Worm (Caenorhabditis elegans) whole organism, midembryonic: ENCODE results near the gene ZK1320.13.

Experiments used
- T22C8.4 ChIP-seq: fragments of 200-800 bp; sonication (Bioruptor generic); IDR thresholded peaks from 2 replicates; pipeline ENCODE4 v1.3.6; 2022; ENCODE audit warnings: missing genetic modification characterization, missing compliant biosample characterization
- cog-1 ChIP-seq: sonication (generic microtip); optimal IDR thresholded peaks from 2 replicates; lab custom pipeline; 2016; ENCODE audit warnings: missing genetic modification characterization, missing compliant biosample characterization
- flt-1 ChIP-seq: fragments of 200-800 bp; sonication (Bioruptor generic); IDR thresholded peaks from 2 replicates; pipeline ENCODE4 v1.3.6; 2022; ENCODE audit warnings: missing genetic modification characterization, missing compliant biosample characterization
- klf-2 ChIP-seq: fragments of 200-800 bp; sonication (Bioruptor generic); conservative IDR thresholded peaks from 2 replicates; pipeline ENCODE4 v1.3.6; 2022; ENCODE audit warnings: missing genetic modification reagents, missing genetic modification characterization, missing compliant biosample characterization
- med-1 ChIP-seq: sonication (generic microtip); optimal IDR thresholded peaks from 2 replicates; lab custom pipeline; 2017; ENCODE audit warnings: missing genetic modification characterization, mild to moderate bottlenecking, missing compliant biosample characterization, antibody characterized with exemption, missing genetic modification reagents; ENCODE audit not compliant: insufficient read depth
- ref-1 ChIP-seq: fragments of 200-800 bp; sonication (Bioruptor generic); conservative IDR thresholded peaks from 2 replicates; pipeline ENCODE4 v1.3.6; 2022; ENCODE audit warnings: missing genetic modification reagents, missing genetic modification characterization, missing compliant biosample characterization
- tab-1 ChIP-seq: fragments of 200-800 bp; sonication (Bioruptor generic); IDR thresholded peaks from 2 replicates; pipeline ENCODE4 v1.3.6; 2022; ENCODE audit warnings: missing genetic modification characterization, missing compliant biosample characterization
- ztf-23 ChIP-seq: fragments of 200-800 bp; sonication (Bioruptor generic); IDR thresholded peaks from 2 replicates; pipeline ENCODE4 v1.3.6; 2022; ENCODE audit warnings: missing genetic modification reagents, missing genetic modification characterization, missing compliant biosample characterization
- ztf-29 ChIP-seq: fragments of 200-800 bp; sonication (Bioruptor generic); IDR thresholded peaks from 2 replicates; pipeline ENCODE4 v1.3.6; 2022; ENCODE audit warnings: missing genetic modification reagents, missing genetic modification characterization, missing compliant biosample characterization

The ZK1320.13 gene

DNA sequence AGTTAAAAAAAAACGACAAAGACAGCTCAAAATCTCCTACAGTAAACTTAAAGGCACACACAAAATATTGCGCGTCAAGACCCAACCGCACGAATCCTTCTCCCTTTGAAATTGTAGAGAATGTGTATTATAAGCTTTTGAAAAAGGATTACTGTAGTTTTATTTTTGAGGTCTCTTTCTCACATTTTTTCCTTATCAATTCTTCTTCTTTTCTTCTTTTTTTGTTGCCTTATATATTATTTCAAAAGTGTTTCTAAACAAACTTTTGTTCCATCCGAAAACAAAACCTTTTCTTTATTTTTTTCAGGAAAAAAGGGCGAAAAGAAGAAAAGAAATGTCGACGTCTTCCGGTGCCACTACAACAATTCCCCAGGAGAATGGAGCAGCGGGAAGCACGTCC lies at the start of gene ZK1320.13:
TSS of gene ZK1320.13 (plus strand) at position 301 of the 400 bp plus-strand sequence.
- TF ChIP-seq ztf-23 (no peak), tab-1 (GFP tag; lab: Robert Waterston, UW) (no peak), ztf-29 (GFP tag; lab: Robert Waterston, UW) (no peak), klf-2 (GFP tag; lab: Robert Waterston, UW) (no peak), ref-1 (GFP tag; lab: Robert Waterston, UW) (no peak), cog-1 (no peak), flt-1 (GFP tag; lab: Robert Waterston, UW) (no peak), T22C8.4 (GFP tag; lab: Robert Waterston, UW) (no peak), med-1 (no peak)

DNA sequence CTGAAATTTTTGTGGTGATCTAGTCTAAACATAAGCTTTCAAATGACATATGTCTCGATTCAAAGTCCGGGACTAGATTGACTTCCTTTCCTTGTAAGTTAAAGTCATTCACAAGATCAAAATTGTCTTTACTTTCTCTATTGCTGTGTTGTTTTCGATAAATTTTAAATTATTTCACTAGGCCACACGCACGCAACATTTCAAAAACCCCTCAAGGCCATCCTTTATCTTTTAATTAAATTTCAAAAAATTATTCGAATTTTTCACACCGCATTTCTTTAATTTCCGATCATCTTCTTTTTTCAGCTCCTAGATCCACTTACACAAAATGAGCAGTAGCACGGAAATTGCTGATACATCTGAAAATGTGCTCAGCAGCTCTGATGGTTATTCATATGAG lies 44.3 kb upstream of the ZK1320.13 start, which contains the start of gene ZK1307.7:
TSS of gene ZK1307.7 (plus strand) at position 301 of the 400 bp plus-strand sequence.
- no peak for TF ChIP-seq med-1
- no peak for TF ChIP-seq flt-1 (GFP tag; lab: Robert Waterston, UW)
- TF ChIP-seq ztf-23 = no peak
- TF ChIP-seq ztf-29 (GFP tag; lab: Robert Waterston, UW) = no peak
- TF ChIP-seq T22C8.4 (GFP tag; lab: Robert Waterston, UW) = no peak
- TF ChIP-seq tab-1 (GFP tag; lab: Robert Waterston, UW) = no peak
- no peak for TF ChIP-seq klf-2 (GFP tag; lab: Robert Waterston, UW)

DNA sequence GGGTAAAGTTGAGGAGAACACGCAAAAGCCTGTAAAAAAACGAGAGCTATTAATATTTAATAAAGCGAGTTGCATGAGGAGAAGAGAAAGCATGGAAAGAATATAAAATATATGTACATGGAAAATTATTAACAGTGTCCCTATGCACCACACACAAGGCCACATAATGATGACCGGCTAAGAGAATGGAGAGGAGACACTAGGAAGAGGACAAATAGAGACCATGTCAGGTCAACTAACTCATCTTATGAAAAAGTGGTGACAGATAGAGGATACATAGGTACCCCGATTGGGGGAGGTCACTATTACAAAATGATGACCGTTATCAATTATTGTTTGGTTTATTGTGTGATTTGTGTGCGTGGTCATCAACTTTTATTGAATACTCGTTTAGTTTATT lies 36.2 kb upstream of the ZK1320.13 start, which contains the start of gene fzr-1:
TSS of gene fzr-1 (minus strand) at position 29 of the 400 bp plus-strand sequence.
- TF ChIP-seq cog-1 (no peak), T22C8.4 (GFP tag; lab: Robert Waterston, UW) (no peak), klf-2 (GFP tag; lab: Robert Waterston, UW) (no peak), med-1 (no peak)

DNA sequence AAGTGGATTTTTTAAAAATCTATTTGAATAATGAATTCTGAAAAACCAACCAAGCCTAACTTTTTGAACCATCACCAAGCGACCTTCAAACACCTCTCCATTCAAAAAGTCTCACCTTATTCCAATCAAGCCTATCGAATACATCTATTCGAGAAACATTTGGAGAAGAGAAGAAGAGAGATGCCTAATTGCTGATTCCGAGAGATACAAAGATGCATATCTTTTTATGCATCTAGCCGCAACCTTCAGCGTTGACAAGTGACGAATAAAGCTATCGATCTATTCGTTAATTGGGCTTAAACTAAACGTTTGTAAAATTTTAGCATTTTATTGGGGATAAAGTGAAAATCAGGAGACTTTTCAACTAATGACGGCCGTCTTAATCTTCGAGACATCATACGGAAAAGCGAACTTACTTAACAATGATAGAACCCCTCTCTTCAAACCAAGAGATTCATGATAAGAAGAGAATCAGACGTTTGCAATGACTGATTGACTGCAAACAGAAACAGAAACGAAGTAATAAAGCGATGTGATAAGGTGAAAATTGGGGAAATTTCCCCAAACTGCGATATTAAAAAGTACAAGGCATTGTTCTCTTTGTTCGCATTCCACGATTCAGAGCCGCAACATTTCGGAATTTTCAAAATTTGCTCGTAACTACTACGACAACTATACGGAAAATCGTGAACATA lies 35.5 kb upstream of the ZK1320.13 start:
- TF ChIP-seq tab-1 (GFP tag; lab: Robert Waterston, UW) = no peak
- peak; percentile 25; the same call in 1 of the 2 replicates for TF ChIP-seq ztf-29 (GFP tag; lab: Robert Waterston, UW)

DNA sequence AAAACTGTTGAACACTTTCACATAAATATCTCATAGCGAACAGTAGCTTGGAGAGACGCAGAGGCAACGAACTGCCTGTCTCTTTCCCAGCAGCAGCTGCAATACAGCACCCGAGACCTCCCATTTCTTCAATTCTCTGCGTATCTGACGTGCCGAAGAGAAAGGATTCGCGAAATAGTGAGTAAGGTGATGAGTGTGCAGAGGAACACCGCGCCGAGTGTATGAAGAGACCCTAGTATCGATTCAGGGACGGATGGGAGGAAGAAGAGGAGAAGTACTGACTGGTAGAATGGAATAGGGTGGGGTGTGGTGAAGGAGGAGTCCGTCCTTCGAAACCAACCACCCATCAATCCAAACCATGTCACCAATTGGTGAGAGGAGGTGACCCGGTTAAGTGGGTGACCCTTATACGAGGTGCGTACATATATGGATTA lies 34.5 kb upstream of the ZK1320.13 start:
- TF ChIP-seq med-1 = no peak
- TF ChIP-seq ztf-23 = peak; percentile 62; the same call in 1 of the 2 replicates
- no peak for TF ChIP-seq ztf-29 (GFP tag; lab: Robert Waterston, UW)
- TF ChIP-seq klf-2 (GFP tag; lab: Robert Waterston, UW) = no peak
- TF ChIP-seq tab-1 (GFP tag; lab: Robert Waterston, UW) = 0 out of 2 replicates have a peak, but pooled peaks have one; percentile 53
- no peak for TF ChIP-seq ref-1 (GFP tag; lab: Robert Waterston, UW)
- TF ChIP-seq cog-1 = peak; percentile 65
- TF ChIP-seq flt-1 (GFP tag; lab: Robert Waterston, UW) = peak; percentile 67; the same call in 1 of the 2 replicates
- TF ChIP-seq T22C8.4 (GFP tag; lab: Robert Waterston, UW) = peak; percentile 82

DNA sequence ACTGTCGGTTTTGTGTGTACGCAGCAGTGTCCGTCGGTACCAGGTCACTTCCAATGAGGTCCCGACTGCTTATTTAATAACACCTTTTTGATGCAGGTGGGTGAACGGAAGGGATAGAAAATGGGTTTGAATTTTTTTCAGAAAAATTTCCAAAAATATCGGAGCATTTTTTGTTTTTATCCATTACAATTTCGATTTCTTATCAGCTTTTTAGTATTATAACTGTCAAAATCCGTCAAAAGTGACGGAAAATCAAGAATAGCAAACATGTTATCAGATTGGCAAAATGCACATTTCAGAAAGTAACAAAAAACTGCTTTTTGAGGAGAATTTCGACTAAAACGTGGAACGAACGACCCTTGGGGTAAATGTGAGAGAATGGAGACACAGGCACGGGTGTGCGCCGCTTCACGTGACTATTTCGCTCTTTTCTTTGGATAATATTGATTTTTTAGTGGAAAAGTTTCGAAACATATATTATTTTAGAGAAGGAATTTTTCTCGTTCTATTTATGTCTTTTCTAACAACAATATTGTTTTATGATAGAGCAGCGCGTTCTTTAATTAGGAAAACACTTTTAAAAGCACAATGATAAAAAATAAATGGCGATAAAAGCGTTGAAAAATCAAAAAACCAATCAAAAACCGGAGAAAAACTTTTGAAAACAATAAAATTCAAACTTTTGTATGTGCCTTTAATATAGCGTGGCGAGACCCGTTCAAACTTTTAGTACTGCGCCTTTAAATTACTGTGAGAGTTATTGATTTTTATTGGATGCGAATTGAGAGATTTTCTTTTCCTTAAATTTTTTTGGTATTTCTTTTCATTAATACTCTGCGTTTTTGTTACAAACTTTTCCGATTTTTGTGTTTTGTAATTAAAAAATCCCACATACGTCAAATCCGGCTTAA lies 33.4 kb upstream of the ZK1320.13 start, which contains the start of gene sqv-8:
TSS of gene sqv-8 (plus strand) at position 51 of the 911 bp plus-strand sequence.
- TF ChIP-seq ref-1 (GFP tag; lab: Robert Waterston, UW) (no peak), T22C8.4 (GFP tag; lab: Robert Waterston, UW) (peak; percentile 35; the same call in 1 of the 2 replicates)

DNA sequence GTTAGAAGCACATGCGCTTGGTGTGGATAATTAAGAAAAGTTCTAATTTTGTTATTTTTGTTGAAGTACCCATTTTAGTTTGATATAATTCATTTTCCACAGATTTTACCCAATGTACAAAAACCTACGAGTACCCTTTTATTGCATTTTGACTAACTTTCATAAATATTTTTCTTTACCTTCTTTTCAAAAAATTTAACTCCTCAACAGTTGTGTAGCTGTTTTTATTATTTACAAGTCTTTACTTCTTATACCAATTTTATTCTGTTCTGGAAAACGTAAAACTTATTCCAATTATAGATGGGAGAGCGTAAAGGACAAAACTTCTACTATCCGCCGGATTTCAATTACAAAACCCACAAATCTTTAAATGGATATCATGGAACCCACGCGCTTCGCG lies 31.4 kb upstream of the ZK1320.13 start, which contains the start of gene ZK1307.9:
TSS of gene ZK1307.9 (plus strand) at position 301 of the 400 bp plus-strand sequence.
- TF ChIP-seq ztf-29 (GFP tag; lab: Robert Waterston, UW) (no peak), flt-1 (GFP tag; lab: Robert Waterston, UW) (no peak), ref-1 (GFP tag; lab: Robert Waterston, UW) (no peak), klf-2 (GFP tag; lab: Robert Waterston, UW) (no peak), med-1 (no peak), ztf-23 (no peak), T22C8.4 (GFP tag; lab: Robert Waterston, UW) (no peak), cog-1 (no peak), tab-1 (GFP tag; lab: Robert Waterston, UW) (no peak)

DNA sequence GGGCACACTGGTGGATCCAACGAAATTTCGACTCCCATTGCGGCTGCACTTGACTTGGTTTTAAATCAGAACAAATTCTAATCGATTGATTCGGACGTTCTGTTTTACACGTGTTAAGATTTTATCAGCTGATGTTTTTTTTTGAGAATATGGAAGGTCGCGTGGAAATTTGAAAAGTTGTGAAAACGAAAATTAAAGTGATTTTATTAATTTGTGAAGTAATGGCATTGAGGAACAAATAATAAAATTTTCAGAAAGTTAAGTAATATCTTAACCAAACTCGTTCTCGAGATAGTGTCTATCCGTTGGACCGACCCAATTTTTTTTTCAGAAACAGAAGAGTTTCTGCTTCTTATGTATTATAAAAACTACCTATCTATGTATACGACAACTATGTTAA lies 28.9 kb upstream of the ZK1320.13 start, which contains the start of gene ZK1307.4:
TSS of gene ZK1307.4 (minus strand) at position 101 of the 400 bp plus-strand sequence.
- TF ChIP-seq cog-1 (no peak), ref-1 (GFP tag; lab: Robert Waterston, UW) (no peak), tab-1 (GFP tag; lab: Robert Waterston, UW) (no peak), ztf-29 (GFP tag; lab: Robert Waterston, UW) (no peak)

DNA sequence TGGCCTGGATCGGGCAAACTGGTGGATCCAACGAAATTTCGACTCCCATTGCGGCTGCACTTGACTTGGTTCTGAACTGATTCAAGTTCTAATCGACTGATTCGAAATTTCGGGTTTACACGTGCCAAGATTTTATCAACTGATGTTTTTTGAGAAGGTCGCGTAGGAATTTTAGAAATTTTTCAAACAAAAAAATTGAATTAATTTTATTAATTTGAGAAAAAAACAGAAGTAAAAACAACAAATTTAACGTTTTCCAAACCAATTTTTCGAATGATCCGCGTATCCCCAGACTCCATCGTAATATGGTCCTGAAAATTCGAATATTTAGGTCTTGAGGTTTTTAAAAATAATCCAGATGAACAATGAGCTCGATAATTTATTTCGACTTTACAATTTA lies 27.7 kb upstream of the ZK1320.13 start, which contains the start of gene ZK1307.3:
TSS of gene ZK1307.3 (minus strand) at position 101 of the 400 bp plus-strand sequence.
- TF ChIP-seq med-1 (no peak), tab-1 (GFP tag; lab: Robert Waterston, UW) (no peak), flt-1 (GFP tag; lab: Robert Waterston, UW) (no peak), ztf-29 (GFP tag; lab: Robert Waterston, UW) (no peak), T22C8.4 (GFP tag; lab: Robert Waterston, UW) (no peak), klf-2 (GFP tag; lab: Robert Waterston, UW) (no peak), cog-1 (no peak), ztf-23 (no peak), ref-1 (GFP tag; lab: Robert Waterston, UW) (no peak)
